Worm (Caenorhabditis elegans) whole organism, early embryonic: Measurements from ENCODE around the gene sod-4.

ENCODE experiments used
- B0310.2 ChIP-seq: sonication (generic microtip); optimal IDR thresholded peaks from 2 replicates; lab custom pipeline; 2016; ENCODE audit warnings: mild to moderate bottlenecking, missing genetic modification characterization, missing compliant biosample characterization
- F13C5.2 ChIP-seq: sonication (generic microtip); optimal IDR thresholded peaks from 2 replicates; lab custom pipeline; 2017; ENCODE audit warnings: mild to moderate bottlenecking, missing genetic modification characterization, inconsistent platforms, missing compliant biosample characterization
- aly-1 ChIP-seq: sonication (generic microtip); optimal IDR thresholded peaks from 2 replicates; lab custom pipeline; 2016; ENCODE audit warnings: missing genetic modification characterization, missing compliant biosample characterization
- ama-1 ChIP-seq: fragments of 150-350 bp; optimal IDR thresholded peaks from 2 replicates; lab custom pipeline; 2014
- ceh-13 ChIP-seq: fragments of 200-800 bp; sonication (Bioruptor generic); optimal IDR thresholded peaks from 2 replicates; lab custom pipeline; 2018; ENCODE audit warnings: mild to moderate bottlenecking, missing genetic modification characterization, missing compliant biosample characterization
- ceh-36 ChIP-seq: sonication (generic microtip); optimal IDR thresholded peaks from 2 replicates; lab custom pipeline; 2016; ENCODE audit warnings: missing genetic modification characterization, inconsistent platforms, missing compliant biosample characterization
- ets-7 ChIP-seq: sonication (generic microtip); optimal IDR thresholded peaks from 2 replicates; lab custom pipeline; 2016; ENCODE audit warnings: missing genotype, missing genetic modification characterization, missing compliant biosample characterization
- flt-1 ChIP-seq: fragments of 200-800 bp; sonication (Bioruptor generic); IDR thresholded peaks from 2 replicates; pipeline ENCODE4 v1.3.6; 2022; ENCODE audit warnings: missing genetic modification characterization, missing compliant biosample characterization
- hmbx-1 ChIP-seq: sonication (generic microtip); optimal IDR thresholded peaks from 2 replicates; lab custom pipeline; 2016; ENCODE audit warnings: mild to moderate bottlenecking, missing genetic modification characterization, missing compliant biosample characterization
- hmg-4 ChIP-seq: fragments of 200-800 bp; sonication (Bioruptor generic); optimal IDR thresholded peaks from 2 replicates; lab custom pipeline; 2018; ENCODE audit warnings: mild to moderate bottlenecking, missing genetic modification characterization, missing compliant biosample characterization
- hnd-1 ChIP-seq: sonication (generic microtip); optimal IDR thresholded peaks from 2 replicates; lab custom pipeline; 2016; ENCODE audit warnings: missing genetic modification characterization, missing compliant biosample characterization
- pes-1 ChIP-seq: fragments of 200-800 bp; sonication (Bioruptor generic); IDR thresholded peaks from 2 replicates; pipeline ENCODE4 v1.3.6; 2022; ENCODE audit warnings: missing genetic modification reagents, missing genetic modification characterization, missing compliant biosample characterization
- scrt-1 ChIP-seq: fragments of 200-800 bp; sonication (Bioruptor generic); IDR thresholded peaks from 2 replicates; pipeline ENCODE4 v1.3.6; 2022; ENCODE audit warnings: missing genetic modification characterization, missing compliant biosample characterization
- sea-1 ChIP-seq: fragments of 200-800 bp; sonication (Bioruptor generic); conservative IDR thresholded peaks from 2 replicates; pipeline ENCODE4 v1.3.6; 2022; ENCODE audit warnings: missing genetic modification characterization, missing compliant biosample characterization
- tbx-11 ChIP-seq: fragments of 200-800 bp; sonication (Bioruptor generic); IDR thresholded peaks from 2 replicates; pipeline ENCODE4 v1.3.6; 2022; ENCODE audit warnings: missing genetic modification characterization, missing compliant biosample characterization
- tbx-37 ChIP-seq: fragments of 200-800 bp; sonication (Bioruptor generic); conservative IDR thresholded peaks from 2 replicates; pipeline ENCODE4 v1.3.6; 2022; ENCODE audit warnings: missing genetic modification reagents, missing genetic modification characterization, missing compliant biosample characterization
- tra-4 ChIP-seq: sonication (generic microtip); optimal IDR thresholded peaks from 2 replicates; lab custom pipeline; 2017; ENCODE audit warnings: missing genetic modification characterization, missing compliant biosample characterization

The sod-4 gene

ce11 chrIII:9501072-9501471 lies 897 bp upstream of the sod-4 start:
- TF ChIP-seq aly-1 (tag; lab: Kevin White, UChicago), result no peak
- no peak for TF ChIP-seq hmg-4 (GFP tag; lab: Kevin White, UChicago)
- TF ChIP-seq flt-1 (GFP tag; lab: Robert Waterston, UW), result no peak
- no peak for TF ChIP-seq tra-4 (tag; lab: Kevin White, UChicago)
- no peak for TF ChIP-seq ceh-36 (tag; lab: Kevin White, UChicago)
- no peak for TF ChIP-seq hnd-1 (tag; lab: Kevin White, UChicago)
- TF ChIP-seq B0310.2 (tag; lab: Kevin White, UChicago), result no peak
- no peak for TF ChIP-seq sea-1 (GFP tag; lab: Robert Waterston, UW)
- no peak for TF ChIP-seq pes-1 (GFP tag; lab: Robert Waterston, UW)
- TF ChIP-seq F13C5.2 (tag; lab: Kevin White, UChicago), result no peak
- TF ChIP-seq hmbx-1, result no peak
- TF ChIP-seq tbx-11 (GFP tag; lab: Robert Waterston, UW), result no peak
- TF ChIP-seq ceh-13, result no peak
- no peak for TF ChIP-seq ets-7
- no peak for TF ChIP-seq tbx-37 (GFP tag; lab: Robert Waterston, UW)
- TF ChIP-seq ama-1 (lab: Kevin White, UChicago), result no peak
- no peak for TF ChIP-seq scrt-1 (GFP tag; lab: Robert Waterston, UW)

ce11 chrIII:9497412-9497811 lies 2.8 kb downstream of the sod-4 start:
- TF ChIP-seq ceh-36 (tag; lab: Kevin White, UChicago) (no peak), hnd-1 (tag; lab: Kevin White, UChicago) (no peak), pes-1 (GFP tag; lab: Robert Waterston, UW) (no peak), sea-1 (GFP tag; lab: Robert Waterston, UW) (no peak), B0310.2 (tag; lab: Kevin White, UChicago) (no peak), hmg-4 (GFP tag; lab: Kevin White, UChicago) (no peak), flt-1 (GFP tag; lab: Robert Waterston, UW) (no peak)

ce11 chrIII:9496083-9496482 lies 4.1 kb downstream of the sod-4 start:
- TF ChIP-seq ceh-13 (no peak), hmg-4 (GFP tag; lab: Kevin White, UChicago) (no peak)

ce11 chrIII:9494209-9494608 lies 6.0 kb downstream of the sod-4 start:
- TF ChIP-seq scrt-1 (GFP tag; lab: Robert Waterston, UW), result no peak

ce11 chrIII:9490783-9491547 lies 9.2 kb downstream of the sod-4 start, which contains the start of the genes dars-1 and ctr-9:
Gene dars-1, minus strand, starts transcription at chrIII:9491215.
Gene ctr-9, plus strand, starts transcription at chrIII:9491396.
- TF ChIP-seq flt-1 (GFP tag; lab: Robert Waterston, UW), result no peak
- TF ChIP-seq B0310.2 (tag; lab: Kevin White, UChicago), result no peak
- no peak for TF ChIP-seq ets-7
- TF ChIP-seq tbx-37 (GFP tag; lab: Robert Waterston, UW), result no peak
- TF ChIP-seq hmg-4 (GFP tag; lab: Kevin White, UChicago), result no peak
- no peak for TF ChIP-seq ceh-36 (tag; lab: Kevin White, UChicago)
- no peak for TF ChIP-seq ceh-13
- TF ChIP-seq F13C5.2 (tag; lab: Kevin White, UChicago), result no peak
- TF ChIP-seq aly-1 (tag; lab: Kevin White, UChicago), result no peak
- TF ChIP-seq pes-1 (GFP tag; lab: Robert Waterston, UW), result no peak

ce11 chrIII:9489798-9490197 lies 10.4 kb downstream of the sod-4 start:
- TF ChIP-seq F13C5.2 (tag; lab: Kevin White, UChicago) (no peak), aly-1 (tag; lab: Kevin White, UChicago) (no peak), ceh-13 (no peak), pes-1 (GFP tag; lab: Robert Waterston, UW) (no peak), hmbx-1 (no peak), sea-1 (GFP tag; lab: Robert Waterston, UW) (no peak), tbx-11 (GFP tag; lab: Robert Waterston, UW) (no peak), ceh-36 (tag; lab: Kevin White, UChicago) (no peak), ets-7 (no peak), B0310.2 (tag; lab: Kevin White, UChicago) (no peak), hnd-1 (tag; lab: Kevin White, UChicago) (no peak), scrt-1 (GFP tag; lab: Robert Waterston, UW) (no peak), tbx-37 (GFP tag; lab: Robert Waterston, UW) (no peak), hmg-4 (GFP tag; lab: Kevin White, UChicago) (no peak), flt-1 (GFP tag; lab: Robert Waterston, UW) (no peak), ama-1 (lab: Kevin White, UChicago) (no peak), tra-4 (tag; lab: Kevin White, UChicago) (no peak)

- no peak for TF ChIP-seq pes-1 (GFP tag; lab: Robert Waterston, UW)
- TF ChIP-seq tra-4 (tag; lab: Kevin White, UChicago), result no peak
- no peak for TF ChIP-seq ceh-13
- TF ChIP-seq tbx-11 (GFP tag; lab: Robert Waterston, UW), result no peak
- no peak for TF ChIP-seq hmbx-1
- TF ChIP-seq scrt-1 (GFP tag; lab: Robert Waterston, UW), result no peak
- no peak for TF ChIP-seq aly-1 (tag; lab: Kevin White, UChicago)
- TF ChIP-seq ets-7, result no peak
- no peak for TF ChIP-seq sea-1 (GFP tag; lab: Robert Waterston, UW)
- no peak for TF ChIP-seq hmg-4 (GFP tag; lab: Kevin White, UChicago)
- TF ChIP-seq ama-1 (lab: Kevin White, UChicago), result no peak
- TF ChIP-seq flt-1 (GFP tag; lab: Robert Waterston, UW), result no peak
- no peak for TF ChIP-seq ceh-36 (tag; lab: Kevin White, UChicago)
- no peak for TF ChIP-seq F13C5.2 (tag; lab: Kevin White, UChicago)
Measured at ce11 chrIII:9488431-9488830, 11.7 kb downstream of the sod-4 start, which contains the start of gene nlp-36. Gene nlp-36, plus strand, starts transcription at chrIII:9488731.
